Worm (Caenorhabditis elegans) whole organism, L2 larva: Measurements from ENCODE around the gene flp-27.
A peak's percentile ranks its signal among the peaks of the same experiment; 100 is the strongest.

Experiments used
- C34F6.9 ChIP-seq: fragments of 150-350 bp; optimal IDR thresholded peaks from 2 replicates; lab custom pipeline; 2014; ENCODE audit warnings: missing biosample characterization, missing genetic modification characterization
- F13H6.1 ChIP-seq: sonication (generic microtip); optimal IDR thresholded peaks from 2 replicates; lab custom pipeline; 2016; ENCODE audit warnings: missing genetic modification characterization, missing compliant biosample characterization
- ama-1 ChIP-seq: fragments of 150-350 bp; optimal IDR thresholded peaks from 2 replicates; lab custom pipeline; 2018; ENCODE audit warnings: inconsistent platforms
- dmd-4 ChIP-seq: sonication (generic microtip); optimal IDR thresholded peaks from 2 replicates; lab custom pipeline; 2017; ENCODE audit warnings: missing biosample characterization, missing genetic modification characterization
- elt-1 ChIP-seq: fragments of 150-350 bp; optimal IDR thresholded peaks from 2 replicates; lab custom pipeline; 2014; ENCODE audit warnings: missing biosample characterization, missing genetic modification characterization
- gmeb-1 ChIP-seq: fragments of 150-350 bp; optimal IDR thresholded peaks from 2 replicates; lab custom pipeline; 2014; ENCODE audit warnings: missing biosample characterization, missing genetic modification characterization
- mab-5 ChIP-seq: fragments of 150-350 bp; optimal IDR thresholded peaks from 2 replicates; lab custom pipeline; 2014; ENCODE audit warnings: missing biosample characterization, missing genetic modification characterization
- nhr-10 ChIP-seq: sonication (generic microtip); optimal IDR thresholded peaks from 2 replicates; lab custom pipeline; 2017; ENCODE audit warnings: missing biosample characterization, missing genetic modification characterization
- nhr-12 ChIP-seq: fragments of 150-350 bp; optimal IDR thresholded peaks from 2 replicates; lab custom pipeline; 2014; ENCODE audit warnings: missing biosample characterization, missing genetic modification characterization
- nhr-129 ChIP-seq: fragments of 150-350 bp; optimal IDR thresholded peaks from 2 replicates; lab custom pipeline; 2014; ENCODE audit warnings: missing biosample characterization, missing genetic modification characterization
- nhr-237 ChIP-seq: fragments of 150-350 bp; optimal IDR thresholded peaks from 2 replicates; lab custom pipeline; 2014; ENCODE audit warnings: missing biosample characterization, missing genetic modification characterization
- nhr-6 ChIP-seq: fragments of 150-350 bp; optimal IDR thresholded peaks from 2 replicates; lab custom pipeline; 2014; ENCODE audit warnings: missing biosample characterization, missing genetic modification characterization
- sma-9 ChIP-seq, 2 experiments: fragments of 150-350 bp in 1 of 2; sonication (generic microtip) in 1 of 2; optimal IDR thresholded peaks; 2 replicates each; lab custom pipeline; 2014 to 2016; ENCODE audit warnings: missing genetic modification characterization in 2 of 2, mild to moderate bottlenecking in 1 of 2, missing biosample characterization in 1 of 2, missing compliant biosample characterization in 1 of 2, missing genetic modification reagents in 1 of 2, moderate library complexity in 1 of 2
- unc-39 ChIP-seq: fragments of 150-350 bp; optimal IDR thresholded peaks from 2 replicates; lab custom pipeline; 2014; ENCODE audit warnings: missing biosample characterization, missing genetic modification characterization
- unc-55 ChIP-seq: fragments of 150-350 bp; sonication (generic microtip); optimal IDR thresholded peaks from 3 replicates; lab custom pipeline; 2014; ENCODE audit warnings: missing biosample characterization, missing genetic modification reagents, missing genetic modification characterization
- unc-62 ChIP-seq: fragments of 150-350 bp; optimal IDR thresholded peaks from 2 replicates; lab custom pipeline; 2014; ENCODE audit warnings: missing biosample characterization, missing genetic modification reagents, missing genetic modification characterization
- zag-1 ChIP-seq: fragments of 150-350 bp; optimal IDR thresholded peaks from 2 replicates; lab custom pipeline; 2014; ENCODE audit warnings: missing biosample characterization, missing genetic modification characterization
- ztf-1 ChIP-seq: fragments of 200-800 bp; sonication (Bioruptor generic); conservative IDR thresholded peaks from 2 replicates; pipeline ENCODE4 v1.3.6; 2022; ENCODE audit warnings: missing genetic modification characterization, missing compliant biosample characterization
- ztf-4 ChIP-seq: fragments of 150-350 bp; optimal IDR thresholded peaks from 2 replicates; lab custom pipeline; 2014; ENCODE audit warnings: missing biosample characterization, missing genetic modification characterization

The flp-27 gene

ce11 chrII:5727707-5728106 is 46.9 kb downstream of the flp-27 start, which contains the start of gene rab-3:
rab-3 (minus strand) TSS chrII:5727853.
- TF ChIP-seq C34F6.9 (tag; lab: Kevin White, UChicago) (peak; percentile 10), nhr-237 (tag; lab: Kevin White, UChicago) (no peak), dmd-4 (tag; lab: Kevin White, UChicago) (no peak), nhr-6 (tag; lab: Kevin White, UChicago) (no peak), unc-62 (no peak)

ce11 chrII:5730343-5731083 is 49.7 kb downstream of the flp-27 start, which contains the start of the genes C18A3.7 and C18A3.11:
C18A3.7 (minus strand) TSS chrII:5730443.
C18A3.11 (plus strand) TSS chrII:5731033.
- TF ChIP-seq elt-1 (no peak), F13H6.1 (tag; lab: Kevin White, UChicago) (no peak), nhr-12 (tag; lab: Kevin White, UChicago) (no peak), nhr-237 (tag; lab: Kevin White, UChicago) (no peak), ztf-1 (GFP tag; lab: Robert Waterston, UW) (no peak), gmeb-1 (tag; lab: Kevin White, UChicago) (no peak), unc-39 (no peak), mab-5 (tag; lab: Kevin White, UChicago) (no peak), C34F6.9 (tag; lab: Kevin White, UChicago) (no peak), zag-1 (no peak), nhr-129 (tag; lab: Kevin White, UChicago) (no peak), unc-55 (GFP tag; lab: Kevin White, UChicago) (no peak), sma-9 (GFP tag; optimal IDR thresholded peaks at IDR 0.05; lab: Kevin White, UChicago) (no peak), sma-9 (tag; optimal IDR thresholded peaks at IDR 0.05; lab: Kevin White, UChicago) (no peak), ama-1 (lab: Kevin White, UChicago) (no peak), dmd-4 (tag; lab: Kevin White, UChicago) (no peak), ztf-4 (tag; lab: Kevin White, UChicago) (no peak), nhr-10 (tag; lab: Kevin White, UChicago) (no peak)
